Fruit fly (Drosophila melanogaster) whole organism, embryonic: Measurements from ENCODE around the gene CG1927.

ENCODE experiments used
- Bgb ChIP-seq: fragments of 200-800 bp; sonication (Bioruptor generic); IDR thresholded peaks from 2 replicates; pipeline ENCODE4 v1.3.6; 2022; ENCODE audit warnings: missing biosample characterization, missing genetic modification characterization; ENCODE audit not compliant: partially characterized antibody
- CG12071 ChIP-seq: fragments of 200-800 bp; sonication (Bioruptor generic); optimal IDR thresholded peaks from 3 replicates; lab custom pipeline; 2018; ENCODE audit warnings: missing biosample characterization, mild to moderate bottlenecking, missing genetic modification characterization
- CG13287 ChIP-seq: fragments of 200-800 bp; sonication (Bioruptor generic); IDR thresholded peaks from 2 replicates; pipeline ENCODE4 v1.3.6; 2022; ENCODE audit warnings: missing biosample characterization, missing genetic modification characterization; ENCODE audit not compliant: partially characterized antibody
- CG13894 ChIP-seq: fragments of 200-800 bp; sonication (Bioruptor generic); optimal IDR thresholded peaks from 3 replicates; lab custom pipeline; 2018; ENCODE audit warnings: missing biosample characterization, mild to moderate bottlenecking, missing genetic modification characterization, moderate library complexity
- CG17385 ChIP-seq: fragments of 200-800 bp; sonication (Bioruptor generic); optimal IDR thresholded peaks from 3 replicates; lab custom pipeline; 2018; ENCODE audit warnings: missing biosample characterization, mild to moderate bottlenecking, missing genetic modification characterization
- CG18599 ChIP-seq: fragments of 200-800 bp; sonication (Bioruptor generic); optimal IDR thresholded peaks from 3 replicates; lab custom pipeline; 2017; ENCODE audit warnings: missing biosample characterization, missing genetic modification characterization, mild to moderate bottlenecking, moderate library complexity, missing genetic modification reagents
- CG34422 ChIP-seq: fragments of 200-800 bp; sonication (Bioruptor generic); IDR thresholded peaks from 3 replicates; pipeline ENCODE4 v1.3.6; 2022; ENCODE audit warnings: missing biosample characterization, missing genetic modification characterization
- CG4328 ChIP-seq: fragments of 200-800 bp; sonication (Bioruptor generic); optimal IDR thresholded peaks from 3 replicates; lab custom pipeline; 2017; ENCODE audit warnings: missing biosample characterization, missing genetic modification reagents, missing genetic modification characterization
- CG4360 ChIP-seq: fragments of 200-800 bp; sonication (Bioruptor generic); IDR thresholded peaks from 2 replicates; pipeline ENCODE4 v1.3.6; 2022; ENCODE audit warnings: missing biosample characterization, missing genetic modification characterization
- CG4617 ChIP-seq: fragments of 200-800 bp; sonication (Bioruptor generic); optimal IDR thresholded peaks from 3 replicates; lab custom pipeline; 2016; ENCODE audit warnings: missing biosample characterization, missing genetic modification characterization, borderline replicate concordance
- CG4730 ChIP-seq: fragments of 200-800 bp; sonication (Bioruptor generic); IDR thresholded peaks from 2 replicates; pipeline ENCODE4 v1.3.6; 2022; ENCODE audit warnings: missing biosample characterization, missing genetic modification characterization
- CG4854 ChIP-seq: fragments of 200-800 bp; sonication (Bioruptor generic); optimal IDR thresholded peaks from 2 replicates; lab custom pipeline; 2016; ENCODE audit warnings: missing biosample characterization, missing genetic modification characterization, inconsistent platforms
- CG6765 ChIP-seq: fragments of 200-800 bp; sonication (Bioruptor generic); optimal IDR thresholded peaks from 3 replicates; lab custom pipeline; 2017; ENCODE audit warnings: missing biosample characterization, mild to moderate bottlenecking, missing genetic modification characterization
- CG9797 ChIP-seq: fragments of 200-800 bp; sonication (Bioruptor generic); optimal IDR thresholded peaks from 3 replicates; lab custom pipeline; 2018; ENCODE audit warnings: missing biosample characterization, mild to moderate bottlenecking, missing genetic modification characterization
- Deaf1 ChIP-seq: fragments of 200-800 bp; optimal IDR thresholded peaks from 3 replicates; lab custom pipeline; 2019; ENCODE audit warnings: missing biosample characterization, mild to moderate bottlenecking, missing genetic modification characterization, moderate library complexity
- Dek ChIP-seq: fragments of 200-800 bp; sonication (Bioruptor generic); optimal IDR thresholded peaks from 3 replicates; lab custom pipeline; 2019; ENCODE audit warnings: missing biosample characterization, mild to moderate bottlenecking, missing genetic modification characterization, moderate library complexity
- Dfd ChIP-seq, 2 experiments: fragments of >200 bp; optimal IDR thresholded peaks; 2 replicates each; lab custom pipeline; 2017; ENCODE audit warnings: missing biosample characterization in 2 of 2, missing genetic modification characterization in 2 of 2
- Dip3 ChIP-seq: fragments of 200-800 bp; sonication (Bioruptor generic); optimal IDR thresholded peaks from 3 replicates; lab custom pipeline; 2016; ENCODE audit warnings: missing biosample characterization, missing genetic modification characterization
- Fer3 ChIP-seq: fragments of 200-800 bp; sonication (Bioruptor generic); optimal IDR thresholded peaks from 2 replicates; lab custom pipeline; 2018; ENCODE audit warnings: missing biosample characterization, mild to moderate bottlenecking, missing genetic modification characterization, moderate library complexity
- Med ChIP-seq: fragments of 200-800 bp; sonication (Bioruptor generic); peaks from one replicate; lab custom pipeline; 2016; ENCODE audit warnings: missing biosample characterization, missing genetic modification characterization, mild to moderate bottlenecking, inconsistent platforms, moderate library complexity
- Myb ChIP-seq: fragments of 200-800 bp; sonication (Bioruptor generic); optimal IDR thresholded peaks from 2 replicates; lab custom pipeline; 2016; ENCODE audit warnings: missing biosample characterization, missing genetic modification characterization
- Rfx ChIP-seq: fragments of 200-800 bp; sonication (Bioruptor generic); IDR thresholded peaks from 2 replicates; pipeline ENCODE4 v1.3.6; 2022; ENCODE audit warnings: missing biosample characterization, missing genetic modification characterization
- Scr ChIP-seq: fragments of 200-800 bp; sonication (Bioruptor generic); IDR thresholded peaks from 2 replicates; pipeline ENCODE4 v1.3.6; 2022; ENCODE audit warnings: missing biosample characterization, missing genetic modification characterization; ENCODE audit not compliant: partially characterized antibody
- Trl ChIP-seq, 3 experiments: fragments of >200 bp in 2 of 3; fragments of 200-800 bp in 1 of 3; sonication (Bioruptor generic) in 1 of 3; optimal IDR thresholded peaks; 2 replicates in 1 of 3; 3 replicates in 2 of 3; lab custom pipeline; 2016 to 2017; ENCODE audit warnings: missing biosample characterization in 1 of 3, missing genetic modification characterization in 1 of 3
- amos ChIP-seq: fragments of 200-800 bp; sonication (Bioruptor generic); IDR thresholded peaks from 2 replicates; pipeline ENCODE4 v1.3.6; 2022; ENCODE audit warnings: missing biosample characterization, missing genetic modification characterization; ENCODE audit not compliant: partially characterized antibody
- aop ChIP-seq: fragments of 200-800 bp; sonication (Bioruptor generic); IDR thresholded peaks from 2 replicates; pipeline ENCODE4 v1.3.6; 2022; ENCODE audit warnings: missing biosample characterization, missing genetic modification characterization
- ara ChIP-seq: fragments of 200-800 bp; sonication (Bioruptor generic); IDR thresholded peaks from 2 replicates; pipeline ENCODE4 v1.3.6; 2022; ENCODE audit warnings: missing biosample characterization, missing genetic modification characterization
- bcd ChIP-seq: fragments of 200-800 bp; sonication (Bioruptor generic); optimal IDR thresholded peaks from 2 replicates; lab custom pipeline; 2017; ENCODE audit warnings: missing biosample characterization, mild to moderate bottlenecking, missing genetic modification characterization
- chinmo ChIP-seq: fragments of 200-800 bp; sonication (Bioruptor generic); IDR thresholded peaks from 4 replicates; pipeline ENCODE4 v1.3.6; 2022; ENCODE audit warnings: missing biosample characterization, missing genetic modification characterization; ENCODE audit not compliant: partially characterized antibody
- ci ChIP-seq: fragments of 200-800 bp; sonication (Bioruptor generic); IDR thresholded peaks from 3 replicates; pipeline ENCODE4 v1.3.6; 2022; ENCODE audit warnings: missing biosample characterization, missing genetic modification characterization
- dmrt99B ChIP-seq: fragments of 200-800 bp; sonication (Bioruptor generic); optimal IDR thresholded peaks from 2 replicates; lab custom pipeline; 2018; ENCODE audit warnings: missing biosample characterization, mild to moderate bottlenecking, missing genetic modification characterization, moderate library complexity
- hbn ChIP-seq: fragments of 200-800 bp; sonication (Bioruptor generic); IDR thresholded peaks from 2 replicates; pipeline ENCODE4 v1.3.6; 2022; ENCODE audit warnings: missing biosample characterization, missing genetic modification characterization; ENCODE audit not compliant: partially characterized antibody
- hkb ChIP-seq, 2 experiments: fragments of 200-800 bp in 1 of 2; fragments of >200 bp in 1 of 2; sonication (Bioruptor generic) in 1 of 2; IDR thresholded peaks in 1 of 2; optimal IDR thresholded peaks in 1 of 2; 2 replicates each; pipeline versions ENCODE4 v1.3.6 to Lab custom; 2017 to 2022; ENCODE audit warnings: missing biosample characterization in 1 of 2, missing genetic modification characterization in 1 of 2
- jing ChIP-seq: fragments of 200-800 bp; sonication (Bioruptor generic); optimal IDR thresholded peaks from 2 replicates; lab custom pipeline; 2018; ENCODE audit warnings: missing biosample characterization, mild to moderate bottlenecking, missing genetic modification characterization
- lab ChIP-seq: fragments of 200-800 bp; sonication (Bioruptor generic); optimal IDR thresholded peaks from 3 replicates; lab custom pipeline; 2017; ENCODE audit warnings: missing biosample characterization, missing genetic modification characterization, mild to moderate bottlenecking, moderate library complexity, missing genetic modification reagents
- nau ChIP-seq: fragments of 200-800 bp; sonication (Bioruptor generic); optimal IDR thresholded peaks from 3 replicates; lab custom pipeline; 2017; ENCODE audit warnings: missing biosample characterization, mild to moderate bottlenecking, missing genetic modification characterization, missing genetic modification reagents
- onecut ChIP-seq: fragments of 200-800 bp; sonication (Bioruptor generic); IDR thresholded peaks from 2 replicates; pipeline ENCODE4 v1.3.6; 2022; ENCODE audit warnings: missing biosample characterization, missing genetic modification characterization
- psq ChIP-seq: fragments of 200-800 bp; sonication (Bioruptor generic); optimal IDR thresholded peaks from 2 replicates; lab custom pipeline; 2017; ENCODE audit warnings: missing biosample characterization, missing genetic modification characterization
- pzg ChIP-seq: fragments of 200-800 bp; sonication (Bioruptor generic); optimal IDR thresholded peaks from 3 replicates; lab custom pipeline; 2018; ENCODE audit warnings: missing biosample characterization, mild to moderate bottlenecking, missing genetic modification characterization, moderate library complexity
- rib ChIP-seq: fragments of 200-800 bp; sonication (Bioruptor generic); IDR thresholded peaks from 2 replicates; pipeline ENCODE4 v1.3.6; 2022; ENCODE audit warnings: missing biosample characterization, missing genetic modification characterization
- sqz ChIP-seq: fragments of 200-800 bp; sonication (Bioruptor generic); optimal IDR thresholded peaks from 3 replicates; lab custom pipeline; 2018; ENCODE audit warnings: missing biosample characterization, mild to moderate bottlenecking, missing genetic modification characterization
- tgo ChIP-seq: fragments of 200-800 bp; sonication (Bioruptor generic); IDR thresholded peaks from 3 replicates; pipeline ENCODE4 v1.3.6; 2022; ENCODE audit warnings: missing biosample characterization, missing genetic modification characterization
- tna ChIP-seq: fragments of 200-800 bp; sonication (Bioruptor generic); IDR thresholded peaks from 2 replicates; pipeline ENCODE4 v1.3.6; 2022; ENCODE audit warnings: missing biosample characterization, missing genetic modification characterization; ENCODE audit not compliant: partially characterized antibody
- vvl ChIP-seq: fragments of 200-800 bp; sonication (Bioruptor generic); IDR thresholded peaks from 2 replicates; pipeline ENCODE4 v1.3.6; 2022; ENCODE audit warnings: missing biosample characterization, missing genetic modification characterization
- zen ChIP-seq: fragments of 200-800 bp; sonication (Bioruptor generic); optimal IDR thresholded peaks from 3 replicates; lab custom pipeline; 2018; ENCODE audit warnings: missing biosample characterization, mild to moderate bottlenecking, missing genetic modification characterization, moderate library complexity

Gene CG1927

dm6 chr3L:1969539-1970337, at the start of gene CG1927 (continued):
- TF ChIP-seq hbn (GFP tag; lab: Robert Waterston, UW) (peak; percentile 19; the same call in 1 of the 2 replicates), CG13894 (tag; lab: Kevin White, UChicago) (peak; percentile 64), pzg (GFP tag; lab: Kevin White, UChicago) (peak; percentile 54), CG4360 (GFP tag; lab: Robert Waterston, UW) (no peak), CG17385 (peak; percentile 26), Scr (GFP tag; lab: Robert Waterston, UW) (0 out of 2 replicates have a peak, but pooled peaks have one; percentile 20), Deaf1 (tag; lab: Kevin White, UChicago) (peak; percentile 8), chinmo (GFP tag; lab: Robert Waterston, UW) (peak; percentile 68; the same call in 1 of the 4 replicates), Bgb (GFP tag; lab: Robert Waterston, UW) (peak; percentile 55; the same call in 1 of the 2 replicates), CG9797 (GFP tag; lab: Kevin White, UChicago) (peak; percentile 28), vvl (GFP tag; lab: Robert Waterston, UW) (peak; percentile 75), CG13287 (GFP tag; lab: Robert Waterston, UW) (peak; percentile 49; the same call in 1 of the 2 replicates), nau (no peak), Med (peak; percentile 82), amos (GFP tag; lab: Robert Waterston, UW) (peak; percentile 22; the same call in 1 of the 2 replicates), CG6765 (GFP tag; lab: Kevin White, UChicago) (peak; percentile 51), CG34422 (GFP tag; lab: Robert Waterston, UW) (peak; percentile 49; the same call in 1 of the 3 replicates), CG4730 (GFP tag; lab: Robert Waterston, UW) (no peak), CG4617 (GFP tag; lab: Kevin White, UChicago) (no peak), sqz (GFP tag; lab: Kevin White, UChicago) (peak; percentile 17), ci (0 out of 3 replicates have a peak, but pooled peaks have one; percentile 28), Myb (GFP tag; lab: Kevin White, UChicago) (peak; percentile 86), jing (GFP tag; lab: Kevin White, UChicago) (no peak), Fer3 (peak; percentile 15), aop (GFP tag; lab: Robert Waterston, UW) (no peak)

DNA sequence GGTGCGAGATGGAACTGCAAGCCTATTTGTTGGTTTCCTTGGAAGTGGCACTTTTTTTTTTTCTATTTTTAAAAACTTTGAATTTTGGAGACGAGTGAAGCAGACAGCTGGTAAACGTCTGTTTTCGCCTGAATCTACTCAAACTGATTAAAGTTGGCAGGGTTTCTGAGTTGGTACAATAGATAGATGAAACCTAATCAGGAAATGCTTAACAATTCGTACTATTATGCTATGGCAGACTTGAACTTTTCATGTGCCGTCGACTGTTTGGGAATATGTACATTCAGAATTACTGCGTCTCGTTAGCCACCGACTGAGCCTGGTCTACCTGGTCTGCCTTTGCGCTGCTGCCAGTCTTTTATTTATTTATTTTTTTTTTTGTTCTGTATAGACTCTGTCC, 35.7 kb upstream of the CG1927 start, which contains the start of gene CG42841:
TSS of gene CG42841 (minus strand) at position 101 of the 400 bp plus-strand sequence.
- TF ChIP-seq hkb (optimal IDR thresholded peaks at IDR 0.05; lab: Kevin White, UChicago) (no peak), hkb (GFP tag; IDR thresholded peaks at IDR 0.05; lab: Robert Waterston, UW) (no peak), zen (tag; lab: Kevin White, UChicago) (no peak), Dfd (GFP tag; optimal IDR thresholded peaks at IDR 0.05; lab: Kevin White, UChicago) (no peak), rib (GFP tag; lab: Robert Waterston, UW) (no peak), tna (GFP tag; lab: Robert Waterston, UW) (no peak), psq (GFP tag; lab: Kevin White, UChicago) (no peak), CG18599 (GFP tag; lab: Kevin White, UChicago) (no peak), Dek (tag; lab: Kevin White, UChicago) (no peak)

DNA sequence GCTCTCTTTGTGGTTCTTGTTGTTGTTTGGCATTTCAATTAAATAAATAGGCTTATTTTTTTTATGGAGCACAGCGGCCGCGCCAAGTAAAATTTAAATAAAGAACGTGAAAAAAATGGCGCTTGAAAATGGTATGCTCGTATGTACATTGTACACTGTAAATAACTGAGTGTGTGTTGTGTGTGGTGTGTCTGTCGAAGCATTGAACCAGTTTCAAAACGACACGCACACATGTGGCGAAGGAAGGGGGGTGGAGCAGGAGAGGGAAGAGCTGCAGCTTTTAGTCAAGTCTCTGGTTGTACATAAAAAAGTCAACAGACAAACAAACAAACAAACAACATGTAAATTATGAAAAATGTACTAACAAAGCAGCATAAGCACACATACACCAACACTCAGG, 34.9 kb upstream of the CG1927 start:
- TF ChIP-seq CG4854 (GFP tag; lab: Kevin White, UChicago) = no peak
- TF ChIP-seq CG12071 = peak; percentile 21
- TF ChIP-seq lab (GFP tag; lab: Kevin White, UChicago) = peak; percentile 27
- no peak for TF ChIP-seq Dip3 (GFP tag; lab: Kevin White, UChicago)
- TF ChIP-seq Trl (optimal IDR thresholded peaks at IDR 0.05; lab: Kevin White, UChicago) = no peak
- TF ChIP-seq Trl (GFP tag; optimal IDR thresholded peaks at IDR 0.05; lab: Kevin White, UChicago) = peak; percentile 1
- TF ChIP-seq dmrt99B (tag; lab: Kevin White, UChicago) = peak; percentile 40
- TF ChIP-seq ara = no peak
- TF ChIP-seq tgo (GFP tag; lab: Robert Waterston, UW) = no peak
- TF ChIP-seq Rfx (GFP tag; lab: Robert Waterston, UW) = 0 out of 2 replicates have a peak, but pooled peaks have one; percentile 4
- TF ChIP-seq onecut (GFP tag; lab: Robert Waterston, UW) = 0 out of 2 replicates have a peak, but pooled peaks have one; percentile 15
- peak; percentile 30 for TF ChIP-seq bcd
- peak; percentile 17 for TF ChIP-seq CG4328 (GFP tag; lab: Kevin White, UChicago)
